Worm (Caenorhabditis elegans) whole organism, midembryonic: ENCODE measurements around the gene srr-9.

Experiments used
- T22C8.4 ChIP-seq: fragments of 200-800 bp; sonication (Bioruptor generic); IDR thresholded peaks from 2 replicates; pipeline ENCODE4 v1.3.6; 2022; ENCODE audit warnings: missing genetic modification characterization, missing compliant biosample characterization
- cog-1 ChIP-seq: sonication (generic microtip); optimal IDR thresholded peaks from 2 replicates; lab custom pipeline; 2016; ENCODE audit warnings: missing genetic modification characterization, missing compliant biosample characterization
- flt-1 ChIP-seq: fragments of 200-800 bp; sonication (Bioruptor generic); IDR thresholded peaks from 2 replicates; pipeline ENCODE4 v1.3.6; 2022; ENCODE audit warnings: missing genetic modification characterization, missing compliant biosample characterization
- klf-2 ChIP-seq: fragments of 200-800 bp; sonication (Bioruptor generic); conservative IDR thresholded peaks from 2 replicates; pipeline ENCODE4 v1.3.6; 2022; ENCODE audit warnings: missing genetic modification reagents, missing genetic modification characterization, missing compliant biosample characterization
- ref-1 ChIP-seq: fragments of 200-800 bp; sonication (Bioruptor generic); conservative IDR thresholded peaks from 2 replicates; pipeline ENCODE4 v1.3.6; 2022; ENCODE audit warnings: missing genetic modification reagents, missing genetic modification characterization, missing compliant biosample characterization
- tab-1 ChIP-seq: fragments of 200-800 bp; sonication (Bioruptor generic); IDR thresholded peaks from 2 replicates; pipeline ENCODE4 v1.3.6; 2022; ENCODE audit warnings: missing genetic modification characterization, missing compliant biosample characterization
- ztf-23 ChIP-seq: fragments of 200-800 bp; sonication (Bioruptor generic); IDR thresholded peaks from 2 replicates; pipeline ENCODE4 v1.3.6; 2022; ENCODE audit warnings: missing genetic modification reagents, missing genetic modification characterization, missing compliant biosample characterization

DNA sequence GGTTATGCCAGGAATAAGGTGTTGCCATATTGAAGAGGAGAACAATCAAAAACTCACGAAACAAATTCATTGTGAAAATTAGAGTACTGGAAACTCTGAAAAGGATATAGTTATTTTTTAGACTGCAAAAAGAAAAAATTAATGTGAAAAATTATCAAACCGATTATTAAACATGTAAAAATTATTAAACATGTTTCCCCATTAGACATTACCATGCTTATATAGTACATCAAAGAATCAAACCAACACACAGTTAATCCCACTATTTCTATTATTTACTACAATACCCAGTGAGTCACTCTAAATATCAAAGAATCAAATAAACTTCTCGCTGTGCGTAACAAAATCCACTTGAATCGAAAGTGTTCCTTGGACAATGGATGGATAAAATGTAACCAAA lies 24.7 kb upstream of the srr-9 start, which contains the start of gene ZK105.13:
- TF ChIP-seq flt-1 (no peak), cog-1 (tag; lab: Kevin White, UChicago) (no peak), ref-1 (GFP tag; lab: Robert Waterston, UW) (no peak), klf-2 (GFP tag; lab: Robert Waterston, UW) (no peak), T22C8.4 (GFP tag; lab: Robert Waterston, UW) (no peak), tab-1 (no peak), ztf-23 (GFP tag; lab: Robert Waterston, UW) (no peak)
